Worm (Caenorhabditis elegans) whole organism, late embryonic: ENCODE results near the gene gnrr-3.

Source experiments
- ahr-1 ChIP-seq: sonication (generic microtip); optimal IDR thresholded peaks from 2 replicates; lab custom pipeline; 2016; ENCODE audit warnings: missing genetic modification characterization, missing compliant biosample characterization
- ceh-18 ChIP-seq: sonication (generic microtip); optimal IDR thresholded peaks from 2 replicates; lab custom pipeline; 2016; ENCODE audit warnings: missing genetic modification characterization, missing compliant biosample characterization
- ceh-24 ChIP-seq: sonication (generic microtip); optimal IDR thresholded peaks from 2 replicates; lab custom pipeline; 2016; ENCODE audit warnings: mild to moderate bottlenecking, missing genetic modification characterization, missing compliant biosample characterization
- ceh-45 ChIP-seq: fragments of 200-800 bp; sonication (Bioruptor generic); IDR thresholded peaks from 2 replicates; pipeline ENCODE4 v1.3.6; 2022; ENCODE audit warnings: missing genetic modification reagents, missing genetic modification characterization, missing compliant biosample characterization
- che-1 ChIP-seq: sonication (generic microtip); optimal IDR thresholded peaks from 2 replicates; lab custom pipeline; 2016; ENCODE audit warnings: mild to moderate bottlenecking, missing genetic modification characterization, missing compliant biosample characterization
- eyg-1 ChIP-seq: sonication (generic microtip); optimal IDR thresholded peaks from 2 replicates; lab custom pipeline; 2016; ENCODE audit warnings: missing genotype, missing genetic modification characterization, missing compliant biosample characterization
- fax-1 ChIP-seq: sonication (generic microtip); optimal IDR thresholded peaks from 2 replicates; lab custom pipeline; 2016; ENCODE audit warnings: missing genotype, missing genetic modification characterization, missing compliant biosample characterization
- gmeb-2 ChIP-seq: sonication (generic microtip); optimal IDR thresholded peaks from 2 replicates; lab custom pipeline; 2016; ENCODE audit warnings: missing genetic modification characterization, inconsistent platforms, missing compliant biosample characterization
- hlh-6 ChIP-seq: sonication (generic microtip); optimal IDR thresholded peaks from 2 replicates; lab custom pipeline; 2016; ENCODE audit warnings: missing genotype, missing genetic modification characterization, missing compliant biosample characterization
- hlh-8 ChIP-seq: sonication (generic microtip); optimal IDR thresholded peaks from 2 replicates; lab custom pipeline; 2016; ENCODE audit warnings: missing genotype, missing genetic modification characterization, missing compliant biosample characterization
- madf-2 ChIP-seq: sonication (generic microtip); optimal IDR thresholded peaks from 2 replicates; lab custom pipeline; 2017; ENCODE audit warnings: missing genetic modification characterization, missing compliant biosample characterization
- nhr-232 ChIP-seq: sonication (generic microtip); optimal IDR thresholded peaks from 2 replicates; lab custom pipeline; 2016; ENCODE audit warnings: missing genetic modification characterization, missing compliant biosample characterization
- pha-2 ChIP-seq: sonication (generic microtip); optimal IDR thresholded peaks from 2 replicates; lab custom pipeline; 2017; ENCODE audit warnings: mild to moderate bottlenecking, missing genetic modification characterization, missing compliant biosample characterization
- pha-4 ChIP-seq: fragments of 150-350 bp; optimal IDR thresholded peaks from 2 replicates; lab custom pipeline; 2018; ENCODE audit warnings: missing biosample characterization, missing genetic modification reagents, missing genetic modification characterization
- sdc-2 ChIP-seq: sonication (generic microtip); optimal IDR thresholded peaks from 2 replicates; lab custom pipeline; 2016; ENCODE audit warnings: missing genotype, missing genetic modification characterization, missing compliant biosample characterization
- sox-4 ChIP-seq: sonication (generic microtip); optimal IDR thresholded peaks from 2 replicates; lab custom pipeline; 2017; ENCODE audit warnings: mild to moderate bottlenecking, missing genetic modification characterization, inconsistent platforms, missing compliant biosample characterization
- syd-9 ChIP-seq: sonication (generic microtip); optimal IDR thresholded peaks from 2 replicates; lab custom pipeline; 2016; ENCODE audit warnings: mild to moderate bottlenecking, missing genetic modification characterization, moderate library complexity, missing compliant biosample characterization
- tbx-2 ChIP-seq: sonication (generic microtip); optimal IDR thresholded peaks from 2 replicates; lab custom pipeline; 2016; ENCODE audit warnings: missing genetic modification characterization, missing compliant biosample characterization
- tbx-7 ChIP-seq: sonication (generic microtip); optimal IDR thresholded peaks from 2 replicates; lab custom pipeline; 2016; ENCODE audit warnings: missing genotype, missing genetic modification characterization, missing compliant biosample characterization
- unc-42 ChIP-seq: sonication (generic microtip); optimal IDR thresholded peaks from 2 replicates; lab custom pipeline; 2016; ENCODE audit warnings: missing genotype, missing genetic modification characterization, missing compliant biosample characterization

The gnrr-3 gene

ce11 chrX:10085073-10085472 lies 35.8 kb downstream of the gnrr-3 start (continued):
- TF ChIP-seq syd-9 (tag; lab: Kevin White, UChicago) (no peak), ceh-45 (no peak), madf-2 (tag; lab: Kevin White, UChicago) (no peak)

DNA sequence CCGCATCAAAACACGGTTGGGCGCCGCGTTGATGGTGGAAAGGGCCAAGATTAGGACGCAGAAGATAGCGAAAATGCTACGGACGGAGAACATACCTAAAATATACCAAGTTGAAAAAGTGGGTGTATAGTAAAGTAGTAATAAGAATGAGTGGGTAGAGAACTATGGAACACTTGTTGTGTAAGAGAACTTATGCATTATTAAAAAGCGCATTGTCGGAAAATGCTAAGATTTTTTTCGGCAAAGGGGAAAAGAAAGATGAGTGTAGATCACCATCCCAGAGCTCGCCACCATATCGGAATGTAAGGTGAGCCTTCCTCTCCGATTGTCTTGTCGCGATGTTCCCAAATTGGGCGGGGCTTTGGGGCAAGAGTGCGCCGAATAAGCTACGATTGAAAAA lies 38.6 kb downstream of the gnrr-3 start, which contains the start of gene flp-28:
TSS of gene flp-28 (minus strand) at position 101 of the 400 bp plus-strand sequence.
- TF ChIP-seq ceh-24 (tag; lab: Kevin White, UChicago) = no peak

ce11 chrX:10092864-10093263 lies 43.6 kb downstream of the gnrr-3 start, which contains the start of gene flp-3:
TSS of gene flp-3 (minus strand) at chrX:10092964.
- TF ChIP-seq tbx-2 (tag; lab: Kevin White, UChicago) (no peak), fax-1 (tag; lab: Kevin White, UChicago) (no peak), pha-4 (tag; lab: Kevin White, UChicago) (no peak), eyg-1 (tag; lab: Kevin White, UChicago) (no peak), gmeb-2 (no peak), ahr-1 (no peak), unc-42 (tag; lab: Kevin White, UChicago) (no peak), ceh-45 (no peak), nhr-232 (tag; lab: Kevin White, UChicago) (no peak), ceh-18 (tag; lab: Kevin White, UChicago) (no peak), hlh-6 (tag; lab: Kevin White, UChicago) (no peak), che-1 (no peak), sdc-2 (no peak), tbx-7 (tag; lab: Kevin White, UChicago) (no peak), sox-4 (no peak)

DNA sequence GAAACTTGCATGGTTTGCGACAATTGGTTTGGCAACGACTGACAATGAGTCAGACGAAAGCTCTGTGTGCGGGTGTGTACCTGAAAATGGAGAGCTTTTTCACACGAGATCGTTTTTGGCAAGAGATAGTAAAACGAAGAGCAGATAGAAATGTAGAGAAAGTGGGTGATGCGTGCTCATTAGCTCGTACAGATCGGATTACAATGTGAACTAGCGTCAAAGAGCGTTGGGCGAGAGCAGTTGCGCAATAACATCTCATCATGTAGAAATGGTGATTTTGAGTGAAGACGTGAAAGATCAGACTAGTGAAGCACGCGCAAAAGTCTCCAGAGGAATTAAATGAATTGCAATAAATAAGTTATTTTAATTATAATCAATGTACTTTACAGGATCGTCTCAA lies 45.9 kb downstream of the gnrr-3 start, which contains the start of gene flp-2:
TSS of gene flp-2 (minus strand) at position 101 of the 400 bp plus-strand sequence.
- TF ChIP-seq pha-2 (tag; lab: Kevin White, UChicago) = no peak
- no peak for TF ChIP-seq hlh-8 (tag; lab: Kevin White, UChicago)
